Worm (Caenorhabditis elegans) whole organism, L1 larva: ENCODE results near the gene R148.5.
A peak's percentile ranks its signal among the peaks of the same experiment; 100 is the strongest.

Experiments
- ceh-82 ChIP-seq, 3 experiments: fragments of 150-350 bp in 1 of 3; sonication (generic microtip) in 2 of 3; optimal IDR thresholded peaks; 2 replicates each; lab custom pipeline; 2014 to 2017; ENCODE audit warnings: missing biosample characterization in 3 of 3, missing genetic modification characterization in 3 of 3
- ces-1 ChIP-seq: fragments of 150-350 bp; optimal IDR thresholded peaks from 2 replicates; lab custom pipeline; 2014; ENCODE audit warnings: missing biosample characterization, missing genetic modification reagents, missing genetic modification characterization
- egl-27 ChIP-seq, 2 experiments: fragments of 150-350 bp in 1 of 2; sonication (generic microtip); optimal IDR thresholded peaks; 3 replicates each; lab custom pipeline; 2017 to 2018; ENCODE audit warnings: missing biosample characterization in 2 of 2, missing genetic modification characterization in 2 of 2, missing genetic modification reagents in 2 of 2
- elt-2 ChIP-seq: sonication (generic microtip); optimal IDR thresholded peaks from 2 replicates; lab custom pipeline; 2016; ENCODE audit warnings: missing genetic modification characterization, mild to moderate bottlenecking, inconsistent platforms, missing compliant biosample characterization, missing genetic modification reagents
- hlh-17 ChIP-seq: fragments of 200-800 bp; sonication (Bioruptor generic); optimal IDR thresholded peaks from 2 replicates; lab custom pipeline; 2018; ENCODE audit warnings: missing genetic modification characterization, mild to moderate bottlenecking, missing compliant biosample characterization, moderate library complexity, borderline replicate concordance
- irx-1 ChIP-seq: sonication (generic microtip); optimal IDR thresholded peaks from 2 replicates; lab custom pipeline; 2016; ENCODE audit warnings: missing genetic modification characterization, missing compliant biosample characterization
- jun-1 ChIP-seq: fragments of 150-350 bp; optimal IDR thresholded peaks from 2 replicates; lab custom pipeline; 2014; ENCODE audit warnings: missing biosample characterization, missing genetic modification reagents, missing genetic modification characterization
- nhr-90 ChIP-seq: sonication (generic microtip); optimal IDR thresholded peaks from 2 replicates; lab custom pipeline; 2016; ENCODE audit warnings: mild to moderate bottlenecking, missing genetic modification characterization, missing compliant biosample characterization; ENCODE audit not compliant: poor library complexity
- sox-4 ChIP-seq: sonication (generic microtip); optimal IDR thresholded peaks from 2 replicates; lab custom pipeline; 2016; ENCODE audit warnings: missing genetic modification characterization, missing compliant biosample characterization
- tbx-2 ChIP-seq: sonication (generic microtip); optimal IDR thresholded peaks from 2 replicates; lab custom pipeline; 2016; ENCODE audit warnings: missing genetic modification characterization, missing compliant biosample characterization
- xbp-1 ChIP-seq: sonication (generic microtip); optimal IDR thresholded peaks from 2 replicates; lab custom pipeline; 2016; ENCODE audit warnings: missing genetic modification characterization, missing compliant biosample characterization

The R148.5 gene

DNA sequence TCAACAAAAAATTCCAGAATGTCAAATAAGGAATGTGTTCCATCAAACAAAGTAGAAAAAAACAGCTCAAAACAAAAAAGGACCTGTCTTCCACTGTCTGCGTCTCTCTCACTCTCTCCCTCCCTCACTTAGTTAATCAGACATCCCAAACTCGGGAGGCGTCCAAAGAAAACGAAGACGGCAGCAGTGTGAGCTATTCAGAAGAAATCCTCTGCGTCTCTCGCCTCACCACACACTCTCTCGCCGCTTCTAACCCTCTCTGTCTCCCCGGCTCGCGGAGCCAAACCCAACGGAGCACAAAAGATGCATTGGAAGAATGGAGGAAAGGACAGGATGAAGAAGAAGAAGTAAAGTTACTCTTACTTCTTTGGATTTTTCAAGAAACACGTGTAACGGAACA, 54.8 kb downstream of the R148.5 start (continued):
- TF ChIP-seq hlh-17 (GFP tag; lab: Kevin White, UChicago) = no peak
- peak; percentile 49 for TF ChIP-seq tbx-2
- no peak for TF ChIP-seq irx-1 (tag; lab: Kevin White, UChicago)
- no peak for TF ChIP-seq elt-2 (tag; lab: Kevin White, UChicago)
- TF ChIP-seq jun-1 (tag; lab: Kevin White, UChicago) = no peak
- peak in 2 of 3 experiments; percentile 13 to 49 for TF ChIP-seq ceh-82 (tag; optimal IDR thresholded peaks at IDR 0.05; lab: Kevin White, UChicago)
- no peak for TF ChIP-seq nhr-90
- TF ChIP-seq xbp-1 = no peak
- no peak for TF ChIP-seq egl-27 (tag; optimal IDR thresholded peaks at IDR 0.05; lab: Kevin White, UChicago)
- TF ChIP-seq ces-1 (GFP tag; lab: Kevin White, UChicago) = no peak
- TF ChIP-seq sox-4 (tag; lab: Kevin White, UChicago) = no peak
